Worm (Caenorhabditis elegans): ENCODE measurements around the gene K04H4.5.

DNA sequence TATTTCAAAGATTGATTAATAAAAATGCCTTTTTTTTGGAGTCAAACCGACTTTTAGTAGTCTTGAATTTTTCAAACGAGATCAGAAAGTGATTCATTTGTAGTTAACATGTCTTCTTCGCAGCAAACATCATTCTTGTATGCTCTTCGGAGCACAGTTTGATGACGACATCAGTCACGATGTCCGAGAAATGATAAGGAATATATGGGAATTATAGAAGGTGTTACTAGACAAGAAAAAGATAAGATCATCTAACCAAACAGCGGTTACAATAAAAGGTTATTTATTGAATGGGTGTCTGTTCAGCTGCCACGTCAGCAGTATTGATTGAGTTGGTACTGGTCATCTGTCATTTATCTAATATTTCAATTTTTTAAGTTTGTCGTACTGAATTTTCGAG is 7.2 kb downstream of the K04H4.5 start:
- no peak for TF ChIP-seq ceh-62 (tag; optimal IDR thresholded peaks at IDR 0.05)
- no peak for TF ChIP-seq pha-4 (GFP tag; IDR thresholded peaks at IDR 0.05)
- TF ChIP-seq pha-4 (tag; optimal IDR thresholded peaks at IDR 0.05), result no peak
- no peak for TF ChIP-seq lin-15B (tag; optimal IDR thresholded peaks at IDR 0.05)
- no peak for TF ChIP-seq nhr-76 (tag; optimal IDR thresholded peaks at IDR 0.05)
- TF ChIP-seq dve-1 (tag; optimal IDR thresholded peaks at IDR 0.05; ENCODE audit: insufficient read depth), result no peak
- no peak for TF ChIP-seq lin-29 (GFP tag; IDR thresholded peaks at IDR 0.05)
- no peak for TF ChIP-seq egl-27 (tag; optimal IDR thresholded peaks at IDR 0.05)
- no peak for TF ChIP-seq hmg-1.1 (GFP tag; IDR thresholded peaks at IDR 0.05)
- TF ChIP-seq lin-13 (GFP tag; optimal IDR thresholded peaks at IDR 0.05), result no peak

Data from whole organism, L4 larva.